Worm (Caenorhabditis elegans): ENCODE measurements around the gene sir-2.2.

ce11 chrX:13353530-13353929, 25.7 kb downstream of the sir-2.2 start:
- TF ChIP-seq F22D6.2 (tag; optimal IDR thresholded peaks at IDR 0.05) (peak; percentile 53), mcd-1 (GFP tag; IDR thresholded peaks at IDR 0.05) (no peak), cebp-2 (GFP tag; IDR thresholded peaks at IDR 0.05) (no peak), ztf-22 (GFP tag; optimal IDR thresholded peaks at IDR 0.05) (no peak), F39B2.1 (GFP tag; IDR thresholded peaks at IDR 0.05) (no peak), unc-130 (GFP tag; optimal IDR thresholded peaks at IDR 0.05) (no peak), snpc-1.1 (tag; optimal IDR thresholded peaks at IDR 0.05; ENCODE audit: insufficient read depth) (no peak), dpff-1 (tag; optimal IDR thresholded peaks at IDR 0.05) (no peak), somi-1 (GFP tag; optimal IDR thresholded peaks at IDR 0.05) (no peak), let-526 (GFP tag; IDR thresholded peaks at IDR 0.05) (no peak), efl-1 (GFP tag; optimal IDR thresholded peaks at IDR 0.05) (no peak)

Data from whole organism, young adult.